Worm (Caenorhabditis elegans) whole organism, young adult: ENCODE measurements around the gene K08A2.2.
"Not testable (repeated sequence)": the region's sequence is repeated elsewhere in the genome, so short reads cannot be mapped to it uniquely, and the experiment has no call there.

ENCODE experiments used
- B0261.1 ChIP-seq: sonication (generic microtip); optimal IDR thresholded peaks from 2 replicates; lab custom pipeline; 2016; ENCODE audit warnings: mild to moderate bottlenecking, missing genetic modification characterization, moderate library complexity, missing compliant biosample characterization
- C17E4.6 ChIP-seq: fragments of 200-800 bp; sonication (Bioruptor generic); IDR thresholded peaks from 2 replicates; pipeline ENCODE4 v1.3.6; 2022; ENCODE audit warnings: missing genetic modification reagents, missing genetic modification characterization, missing compliant biosample characterization
- F33H1.4 ChIP-seq: fragments of 200-800 bp; sonication (Bioruptor generic); IDR thresholded peaks from 2 replicates; pipeline ENCODE4 v1.3.6; 2022; ENCODE audit warnings: missing genetic modification reagents, missing genetic modification characterization, missing compliant biosample characterization
- K11D2.4 ChIP-seq: fragments of 200-800 bp; sonication (Bioruptor generic); IDR thresholded peaks from 2 replicates; pipeline ENCODE4 v1.3.6; 2022; ENCODE audit warnings: missing genetic modification reagents, missing genetic modification characterization, missing compliant biosample characterization
- Y53G8AR.9 ChIP-seq: fragments of 200-800 bp; sonication (Bioruptor generic); conservative IDR thresholded peaks from 2 replicates; pipeline ENCODE4 v1.3.6; 2022; ENCODE audit warnings: missing genetic modification reagents, missing genetic modification characterization, missing compliant biosample characterization
- Y67H2A.10 ChIP-seq: fragments of 200-800 bp; sonication (Bioruptor generic); conservative IDR thresholded peaks from 2 replicates; pipeline ENCODE4 v1.3.6; 2022; ENCODE audit warnings: missing genetic modification reagents, missing genetic modification characterization, missing compliant biosample characterization
- Y79H2A.3 ChIP-seq: fragments of 200-800 bp; sonication (Bioruptor generic); conservative IDR thresholded peaks from 2 replicates; pipeline ENCODE4 v1.3.6; 2022; ENCODE audit warnings: missing genetic modification reagents, missing genetic modification characterization, missing compliant biosample characterization
- aptf-2 ChIP-seq: fragments of 200-800 bp; sonication (Bioruptor generic); conservative IDR thresholded peaks from 2 replicates; pipeline ENCODE4 v1.3.6; 2022; ENCODE audit warnings: missing genetic modification reagents, missing genetic modification characterization, missing compliant biosample characterization
- ceh-100 ChIP-seq: fragments of 200-800 bp; sonication (Bioruptor generic); IDR thresholded peaks from 2 replicates; pipeline ENCODE4 v1.3.6; 2022; ENCODE audit warnings: missing genetic modification reagents, missing genetic modification characterization, missing compliant biosample characterization
- ceh-91 ChIP-seq: fragments of 200-800 bp; sonication (Bioruptor generic); IDR thresholded peaks from 2 replicates; pipeline ENCODE4 v1.3.6; 2022; ENCODE audit warnings: missing genetic modification reagents, missing genetic modification characterization, missing compliant biosample characterization
- egl-44 ChIP-seq: fragments of 200-800 bp; sonication (Bioruptor generic); IDR thresholded peaks from 2 replicates; pipeline ENCODE4 v1.3.6; 2022; ENCODE audit warnings: missing genetic modification reagents, missing genetic modification characterization, missing compliant biosample characterization
- egrh-3 ChIP-seq: fragments of 200-800 bp; sonication (Bioruptor generic); IDR thresholded peaks from 2 replicates; pipeline ENCODE4 v1.3.6; 2022; ENCODE audit warnings: missing genetic modification reagents, missing genetic modification characterization, missing compliant biosample characterization
- ets-4 ChIP-seq: fragments of 200-800 bp; sonication (Bioruptor generic); optimal IDR thresholded peaks from 2 replicates; lab custom pipeline; 2018; ENCODE audit warnings: mild to moderate bottlenecking, missing genetic modification characterization, missing compliant biosample characterization
- fkh-3 ChIP-seq: sonication (generic microtip); optimal IDR thresholded peaks from 2 replicates; lab custom pipeline; 2016; ENCODE audit warnings: mild to moderate bottlenecking, missing genetic modification characterization, missing compliant biosample characterization
- hmg-1.2 ChIP-seq: fragments of 200-800 bp; sonication (Bioruptor generic); IDR thresholded peaks from 2 replicates; pipeline ENCODE4 v1.3.6; 2022; ENCODE audit warnings: missing genetic modification reagents, missing genetic modification characterization, missing compliant biosample characterization
- hmg-20 ChIP-seq: fragments of 200-800 bp; sonication (Bioruptor generic); IDR thresholded peaks from 2 replicates; pipeline ENCODE4 v1.3.6; 2022; ENCODE audit warnings: missing genetic modification reagents, missing genetic modification characterization, missing compliant biosample characterization
- lag-1 ChIP-seq: fragments of 200-800 bp; sonication (Bioruptor generic); IDR thresholded peaks from 2 replicates; pipeline ENCODE4 v1.3.6; 2022; ENCODE audit warnings: missing genetic modification reagents, missing genetic modification characterization, missing compliant biosample characterization
- let-607 ChIP-seq, 2 experiments: fragments of 200-800 bp in 1 of 2; sonication (Bioruptor generic) in 1 of 2; sonication (generic microtip) in 1 of 2; optimal IDR thresholded peaks; 2 replicates each; lab custom pipeline; 2016 to 2018; ENCODE audit warnings: mild to moderate bottlenecking in 2 of 2, missing compliant biosample characterization in 2 of 2, missing genetic modification characterization in 2 of 2, moderate library complexity in 2 of 2, missing genotype in 1 of 2
- lin-26 ChIP-seq: fragments of 200-800 bp; sonication (Bioruptor generic); IDR thresholded peaks from 2 replicates; pipeline ENCODE4 v1.3.6; 2022; ENCODE audit warnings: missing genetic modification reagents, missing genetic modification characterization, missing compliant biosample characterization
- lir-1 ChIP-seq: fragments of 200-800 bp; sonication (Bioruptor generic); conservative IDR thresholded peaks from 2 replicates; pipeline ENCODE4 v1.3.6; 2022; ENCODE audit warnings: missing genetic modification reagents, missing genetic modification characterization, missing compliant biosample characterization
- madf-3 ChIP-seq: fragments of 200-800 bp; sonication (Bioruptor generic); IDR thresholded peaks from 2 replicates; pipeline ENCODE4 v1.3.6; 2022; ENCODE audit warnings: missing genetic modification reagents, missing genetic modification characterization, missing compliant biosample characterization
- madf-6 ChIP-seq: fragments of 200-800 bp; sonication (Bioruptor generic); IDR thresholded peaks from 2 replicates; pipeline ENCODE4 v1.3.6; 2022; ENCODE audit warnings: missing genetic modification reagents, missing genetic modification characterization, missing compliant biosample characterization
- mcd-1 ChIP-seq: fragments of 200-800 bp; sonication (Bioruptor generic); IDR thresholded peaks from 2 replicates; pipeline ENCODE4 v1.3.6; 2022; ENCODE audit warnings: missing genetic modification reagents, missing genetic modification characterization, missing compliant biosample characterization
- nfya-1 ChIP-seq: sonication (generic microtip); optimal IDR thresholded peaks from 2 replicates; lab custom pipeline; 2017; ENCODE audit warnings: antibody characterized with exemption, missing compliant biosample characterization, missing genetic modification characterization, borderline replicate concordance; ENCODE audit not compliant: insufficient read depth
- pbrm-1 ChIP-seq: fragments of 200-800 bp; sonication (Bioruptor generic); IDR thresholded peaks from 2 replicates; pipeline ENCODE4 v1.3.6; 2022; ENCODE audit warnings: missing genetic modification reagents, missing genetic modification characterization, missing compliant biosample characterization
- rpc-1 ChIP-seq, 2 experiments: fragments of 150-350 bp in 1 of 2; sonication (generic microtip) in 1 of 2; optimal IDR thresholded peaks; 2 replicates each; lab custom pipeline; 2014 to 2018; ENCODE audit warnings: missing biosample characterization in 1 of 2, missing genetic modification characterization in 1 of 2, missing genetic modification reagents in 1 of 2, missing genotype in 1 of 2
- sdz-38 ChIP-seq: sonication (generic microtip); optimal IDR thresholded peaks from 2 replicates; lab custom pipeline; 2016; ENCODE audit warnings: missing genotype, missing genetic modification characterization, missing compliant biosample characterization
- snpc-1.1 ChIP-seq: sonication (generic microtip); optimal IDR thresholded peaks from 2 replicates; lab custom pipeline; 2017; ENCODE audit warnings: missing genetic modification characterization, mild to moderate bottlenecking, missing compliant biosample characterization, antibody characterized with exemption, moderate library complexity, missing genotype, missing genetic modification reagents; ENCODE audit not compliant: insufficient read depth
- snpc-4 ChIP-seq, 5 experiments: fragments of 150-350 bp in 1 of 5; sonication (generic microtip) in 4 of 5; optimal IDR thresholded peaks; 2 replicates each; lab custom pipeline; 2014 to 2018; ENCODE audit warnings: missing genetic modification characterization in 5 of 5, missing biosample characterization in 3 of 5, antibody characterized with exemption in 2 of 5, mild to moderate bottlenecking in 2 of 5, missing compliant biosample characterization in 2 of 5, missing genotype in 2 of 5, moderate library complexity in 2 of 5, missing genetic modification reagents in 1 of 5
- zfh-2 ChIP-seq: fragments of 200-800 bp; sonication (Bioruptor generic); conservative IDR thresholded peaks from 2 replicates; pipeline ENCODE4 v1.3.6; 2022; ENCODE audit warnings: missing genetic modification reagents, missing genetic modification characterization, missing compliant biosample characterization
- ztf-18 ChIP-seq: sonication (generic microtip); optimal IDR thresholded peaks from 2 replicates; lab custom pipeline; 2016; ENCODE audit warnings: missing genotype, mild to moderate bottlenecking, missing genetic modification characterization, missing compliant biosample characterization

Gene K08A2.2

DNA sequence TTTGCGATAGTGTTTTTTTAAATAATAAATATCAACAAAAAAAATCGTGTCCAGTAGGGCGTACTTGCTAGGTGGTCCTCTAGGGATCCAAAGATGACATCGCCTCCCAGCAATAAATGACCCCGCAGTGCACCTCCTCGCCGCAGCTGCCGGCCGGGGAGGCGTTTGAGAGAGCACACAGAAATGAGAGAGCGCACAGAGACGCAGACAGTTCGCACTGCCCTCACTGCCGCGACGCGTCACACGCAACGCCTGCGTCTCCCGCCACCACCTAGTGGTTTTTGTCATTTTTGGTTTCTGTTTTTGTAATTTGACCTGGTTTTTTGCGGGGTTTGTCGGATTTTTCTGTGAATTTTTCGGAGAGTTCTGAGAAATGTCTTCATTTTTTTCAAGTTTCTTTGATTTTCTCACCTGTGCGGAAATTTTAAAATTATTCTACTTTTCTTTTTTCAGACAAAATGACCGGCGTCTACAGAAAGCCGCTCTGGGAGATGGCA is 3.5 kb upstream of the K08A2.2 start, which contains the start of gene lido-7 (continued):
- TF ChIP-seq snpc-1.1 (tag; lab: Kevin White, UChicago) (no peak), pbrm-1 (GFP tag; lab: Robert Waterston, UW) (no peak), lin-26 (no peak), aptf-2 (GFP tag; lab: Robert Waterston, UW) (no peak), fkh-3 (tag; lab: Kevin White, UChicago) (no peak), hmg-20 (GFP tag; lab: Robert Waterston, UW) (no peak), ets-4 (GFP tag; lab: Kevin White, UChicago) (no peak), lag-1 (GFP tag; lab: Robert Waterston, UW) (no peak), F33H1.4 (GFP tag; lab: Robert Waterston, UW) (no peak), K11D2.4 (GFP tag; lab: Robert Waterston, UW) (0 out of 2 replicates have a peak, but pooled peaks have one; percentile 26), Y79H2A.3 (GFP tag; lab: Robert Waterston, UW) (no peak), snpc-4 (GFP tag; optimal IDR thresholded peaks at IDR 0.05; lab: Kevin White, UChicago) (no peak), snpc-4 (tag; optimal IDR thresholded peaks at IDR 0.05; lab: Kevin White, UChicago) (no peak), C17E4.6 (GFP tag; lab: Robert Waterston, UW) (no peak), ceh-91 (no peak), zfh-2 (GFP tag; lab: Robert Waterston, UW) (peak; percentile 89), sdz-38 (tag; lab: Kevin White, UChicago) (no peak)

DNA sequence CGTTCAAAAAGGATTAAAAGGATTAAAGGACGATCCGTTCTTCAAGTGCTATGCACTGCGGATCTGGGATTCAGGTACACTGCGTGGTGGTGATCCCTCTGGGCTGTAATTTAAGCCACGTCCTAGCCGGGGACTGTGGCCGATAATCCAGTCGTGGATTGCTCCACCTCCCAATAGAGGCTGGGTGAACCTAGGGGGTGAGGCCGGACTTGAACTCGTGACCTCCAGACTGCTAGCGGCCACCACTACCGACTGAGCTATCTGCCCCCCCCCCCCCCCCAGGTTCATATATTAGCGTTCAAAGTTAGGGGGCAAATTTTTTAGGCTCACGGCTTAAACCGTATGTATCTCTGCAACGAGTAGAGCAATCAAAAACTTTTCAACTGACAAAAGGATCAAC is 2.3 kb upstream of the K08A2.2 start:
- 0 out of 2 replicates have a peak, but pooled peaks have one; percentile 14 for TF ChIP-seq ceh-100 (GFP tag; lab: Robert Waterston, UW)
- TF ChIP-seq rpc-1 (optimal IDR thresholded peaks at IDR 0.05; lab: Kevin White, UChicago), result not testable (repeated sequence)
- peak; percentile 40 for TF ChIP-seq rpc-1 (tag; optimal IDR thresholded peaks at IDR 0.05; lab: Kevin White, UChicago)
- peak; percentile 16; the same call in 1 of the 2 replicates for TF ChIP-seq mcd-1 (GFP tag; lab: Robert Waterston, UW)
- peak; percentile 58; the same call in 1 of the 2 replicates for TF ChIP-seq egrh-3 (GFP tag; lab: Robert Waterston, UW)
- TF ChIP-seq zfh-2 (GFP tag; lab: Robert Waterston, UW), result 0 out of 2 replicates have a peak, but pooled peaks have one; percentile 15

DNA sequence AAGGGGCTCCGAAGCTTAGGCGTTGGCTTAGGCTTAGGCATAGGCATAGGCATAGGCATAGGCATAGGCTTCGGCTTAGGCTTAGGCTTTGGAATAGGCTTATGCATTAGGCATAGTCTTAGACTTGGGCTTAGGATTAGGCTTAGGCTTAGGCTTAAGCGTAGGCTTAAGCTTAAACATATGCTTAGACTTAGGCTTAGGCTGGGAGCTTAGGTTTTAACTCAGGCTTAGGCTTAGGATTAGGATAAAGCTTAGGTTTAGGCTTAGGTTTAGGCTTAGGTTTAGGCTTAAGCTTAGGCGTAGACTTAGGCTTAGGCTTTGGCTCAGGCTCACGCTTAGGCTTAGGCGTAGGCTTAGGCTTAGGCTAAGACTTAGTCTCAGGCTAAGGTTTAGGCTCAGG is 1.3 kb upstream of the K08A2.2 start:
- TF ChIP-seq egl-44, result no peak
- TF ChIP-seq lir-1 (GFP tag; lab: Robert Waterston, UW), result no peak
- 0 out of 2 replicates have a peak, but pooled peaks have one; percentile 28 for TF ChIP-seq Y53G8AR.9
- no peak for TF ChIP-seq F33H1.4 (GFP tag; lab: Robert Waterston, UW)

- no peak for TF ChIP-seq Y67H2A.10 (GFP tag; lab: Robert Waterston, UW)
- TF ChIP-seq madf-6 (GFP tag; lab: Robert Waterston, UW), result no peak
- TF ChIP-seq snpc-4 (GFP tag; optimal IDR thresholded peaks at IDR 0.05; lab: Kevin White, UChicago), result no peak
- TF ChIP-seq snpc-4 (tag; optimal IDR thresholded peaks at IDR 0.05; lab: Kevin White, UChicago), result no peak
- no peak for TF ChIP-seq B0261.1
- peak; percentile 39 for TF ChIP-seq ceh-100 (GFP tag; lab: Robert Waterston, UW)
- no peak for TF ChIP-seq let-607 (tag; optimal IDR thresholded peaks at IDR 0.05; lab: Kevin White, UChicago)
- TF ChIP-seq nfya-1 (tag; lab: Kevin White, UChicago), result no peak
- TF ChIP-seq ztf-18 (tag; lab: Kevin White, UChicago), result no peak
- TF ChIP-seq madf-3 (GFP tag; lab: Robert Waterston, UW), result 0 out of 2 replicates have a peak, but pooled peaks have one; percentile 48
- TF ChIP-seq hmg-1.2 (GFP tag; lab: Robert Waterston, UW), result no peak
- TF ChIP-seq lir-1 (GFP tag; lab: Robert Waterston, UW), result no peak
These were observed 895 bp downstream of the K08A2.2 start for ce11 chrII:2992300-2992699.
